Worm (Caenorhabditis elegans): ENCODE data around the gene Y45G12B.2.

Gene Y45G12B.2

ce11 chrV:2671155-2671554, 23.4 kb upstream of the Y45G12B.2 start, which contains the start of gene kel-8:
Gene kel-8 (plus strand): TSS chrV:2671455.
- TF ChIP-seq sox-2 (GFP tag; IDR thresholded peaks at IDR 0.05) (no peak), tbx-2 (tag; optimal IDR thresholded peaks at IDR 0.05) (no peak), K09A11.1 (tag; optimal IDR thresholded peaks at IDR 0.05; ENCODE audit: insufficient read depth) (no peak), sdc-2 (tag; optimal IDR thresholded peaks at IDR 0.05) (no peak), unc-42 (tag; optimal IDR thresholded peaks at IDR 0.05) (no peak), nhr-11 (tag; optimal IDR thresholded peaks at IDR 0.05) (no peak), ceh-34 (tag; optimal IDR thresholded peaks at IDR 0.05) (no peak), unc-55 (GFP tag; optimal IDR thresholded peaks at IDR 0.05) (no peak), ets-4 (tag; optimal IDR thresholded peaks at IDR 0.05) (no peak), fkh-10 (GFP tag; optimal IDR thresholded peaks at IDR 0.05) (no peak), pha-2 (tag; optimal IDR thresholded peaks at IDR 0.05) (no peak), lim-6 (tag; optimal IDR thresholded peaks at IDR 0.05) (no peak), pros-1 (tag; optimal IDR thresholded peaks at IDR 0.05) (no peak), F13H6.1 (tag; optimal IDR thresholded peaks at IDR 0.05) (no peak), pag-3 (tag; optimal IDR thresholded peaks at IDR 0.05; ENCODE audit: borderline replicate concordance) (no peak), mec-3 (tag; optimal IDR thresholded peaks at IDR 0.05; ENCODE audit: borderline replicate concordance) (no peak), ceh-14 (tag; optimal IDR thresholded peaks at IDR 0.05) (no peak), elt-2 (tag; optimal IDR thresholded peaks at IDR 0.05) (no peak), ceh-22 (tag; optimal IDR thresholded peaks at IDR 0.05) (no peak), ceh-19 (GFP tag; optimal IDR thresholded peaks at IDR 0.05) (no peak)

ce11 chrV:2672603-2673002, 22.0 kb upstream of the Y45G12B.2 start, which contains the start of gene W02G9.3:
Gene W02G9.3 (plus strand): TSS chrV:2672986.
- TF ChIP-seq hlh-30 (tag; optimal IDR thresholded peaks at IDR 0.05; ENCODE audit: insufficient read depth) (no peak), T23F11.4 (GFP tag; optimal IDR thresholded peaks at IDR 0.05) (no peak), unc-3 (GFP tag; conservative IDR thresholded peaks at IDR 0.05) (no peak), unc-3 (tag; optimal IDR thresholded peaks at IDR 0.05) (no peak), K09A11.1 (tag; optimal IDR thresholded peaks at IDR 0.05; ENCODE audit: insufficient read depth) (no peak), tbx-7 (tag; optimal IDR thresholded peaks at IDR 0.05) (no peak), npax-4 (tag; optimal IDR thresholded peaks at IDR 0.05) (no peak), unc-86 (tag; optimal IDR thresholded peaks at IDR 0.05) (no peak), odd-2 (tag; optimal IDR thresholded peaks at IDR 0.05) (no peak), ama-1 (optimal IDR thresholded peaks at IDR 0.05) (no peak), fax-1 (tag; optimal IDR thresholded peaks at IDR 0.05) (no peak), ztf-16 (tag; optimal IDR thresholded peaks at IDR 0.05) (no peak), gmeb-2 (tag; optimal IDR thresholded peaks at IDR 0.05) (no peak), sox-4 (tag; optimal IDR thresholded peaks at IDR 0.05) (no peak), ceh-6 (GFP tag; optimal IDR thresholded peaks at IDR 0.05) (no peak), ceh-45 (GFP tag; IDR thresholded peaks at IDR 0.05) (no peak), ahr-1 (tag; optimal IDR thresholded peaks at IDR 0.05) (no peak), zip-5 (tag; optimal IDR thresholded peaks at IDR 0.05) (peak; percentile 25), ceh-34 (tag; optimal IDR thresholded peaks at IDR 0.05) (no peak), elt-4 (tag; optimal IDR thresholded peaks at IDR 0.05) (no peak), hlh-6 (tag; optimal IDR thresholded peaks at IDR 0.05) (no peak), ceh-48 (tag; optimal IDR thresholded peaks at IDR 0.05) (no peak), ceh-2 (tag; optimal IDR thresholded peaks at IDR 0.05) (peak; percentile 51), rnt-1 (tag; optimal IDR thresholded peaks at IDR 0.05) (no peak), ref-2 (tag; optimal IDR thresholded peaks at IDR 0.05) (no peak), tbx-2 (tag; optimal IDR thresholded peaks at IDR 0.05) (peak; percentile 45), pros-1 (tag; optimal IDR thresholded peaks at IDR 0.05) (no peak), nhr-232 (tag; optimal IDR thresholded peaks at IDR 0.05) (no peak), F13H6.1 (tag; optimal IDR thresholded peaks at IDR 0.05) (no peak), elt-2 (tag; optimal IDR thresholded peaks at IDR 0.05) (peak; percentile 17), hlh-13 (GFP tag; optimal IDR thresholded peaks at IDR 0.05) (no peak), pha-2 (tag; optimal IDR thresholded peaks at IDR 0.05) (no peak), pqm-1 (tag; optimal IDR thresholded peaks at IDR 0.05) (no peak), ceh-30 (tag; optimal IDR thresholded peaks at IDR 0.05) (no peak), syd-9 (tag; optimal IDR thresholded peaks at IDR 0.05) (no peak), ceh-18 (tag; optimal IDR thresholded peaks at IDR 0.05) (peak; percentile 46), pax-1 (tag; optimal IDR thresholded peaks at IDR 0.05) (no peak), dmd-4 (tag; optimal IDR thresholded peaks at IDR 0.05; ENCODE audit: borderline replicate concordance) (peak; percentile 6), pat-9 (tag; optimal IDR thresholded peaks at IDR 0.05) (no peak), ceh-22 (tag; optimal IDR thresholded peaks at IDR 0.05) (no peak), lin-11 (tag; optimal IDR thresholded peaks at IDR 0.05) (no peak)
